Worm (Caenorhabditis elegans) whole organism, L1 larva: Measurements from ENCODE around the gene srh-105.

ENCODE experiments used
- C16A3.4 ChIP-seq: fragments of 150-350 bp; optimal IDR thresholded peaks from 2 replicates; lab custom pipeline; 2014; ENCODE audit warnings: missing biosample characterization, missing genetic modification characterization
- C34B4.2 ChIP-seq: sonication (generic microtip); optimal IDR thresholded peaks from 2 replicates; lab custom pipeline; 2017; ENCODE audit warnings: mild to moderate bottlenecking, missing genetic modification characterization, missing compliant biosample characterization
- F16B12.6 ChIP-seq: fragments of 150-350 bp; optimal IDR thresholded peaks from 2 replicates; lab custom pipeline; 2014; ENCODE audit warnings: missing biosample characterization, missing genetic modification characterization
- alr-1 ChIP-seq: fragments of 200-800 bp; sonication (Bioruptor generic); optimal IDR thresholded peaks from 2 replicates; lab custom pipeline; 2018; ENCODE audit warnings: borderline replicate concordance, mild to moderate bottlenecking, missing genetic modification characterization, missing compliant biosample characterization
- aly-2 ChIP-seq: fragments of 150-350 bp; optimal IDR thresholded peaks from 2 replicates; lab custom pipeline; 2014; ENCODE audit warnings: missing biosample characterization, missing genetic modification characterization
- blmp-1 ChIP-seq: fragments of 150-350 bp; optimal IDR thresholded peaks from 2 replicates; lab custom pipeline; 2014; ENCODE audit warnings: missing biosample characterization, missing genetic modification characterization
- ceh-63 ChIP-seq: fragments of 200-800 bp; sonication (Bioruptor generic); optimal IDR thresholded peaks from 2 replicates; lab custom pipeline; 2018; ENCODE audit warnings: mild to moderate bottlenecking, missing genetic modification characterization, missing compliant biosample characterization
- ceh-8 ChIP-seq: fragments of 200-800 bp; sonication (Bioruptor generic); optimal IDR thresholded peaks from 2 replicates; lab custom pipeline; 2018; ENCODE audit warnings: mild to moderate bottlenecking, missing genetic modification characterization, moderate library complexity, missing compliant biosample characterization
- ceh-88 ChIP-seq: fragments of 200-800 bp; sonication (Bioruptor generic); IDR thresholded peaks from 2 replicates; pipeline ENCODE4 v1.3.6; 2022; ENCODE audit warnings: missing genetic modification characterization, missing compliant biosample characterization
- dpl-1 ChIP-seq, 3 experiments: fragments of 150-350 bp in 2 of 3; sonication (generic microtip) in 1 of 3; optimal IDR thresholded peaks; 2 replicates each; lab custom pipeline; 2014 to 2017; ENCODE audit warnings: missing biosample characterization in 3 of 3, missing genetic modification characterization in 3 of 3, missing genetic modification reagents in 3 of 3
- efl-1 ChIP-seq, 4 experiments: fragments of 150-350 bp; optimal IDR thresholded peaks in 3 of 4; peaks in 1 of 4; 1 replicate in 1 of 4; 2 replicates in 3 of 4; lab custom pipeline; 2014; ENCODE audit warnings: missing biosample characterization in 2 of 4, missing genetic modification characterization in 2 of 4, missing genetic modification reagents in 2 of 4
- egl-13 ChIP-seq: sonication (generic microtip); optimal IDR thresholded peaks from 2 replicates; lab custom pipeline; 2016; ENCODE audit warnings: missing genotype, missing genetic modification reagents, missing genetic modification characterization, missing compliant biosample characterization
- egl-27 ChIP-seq, 2 experiments: fragments of 150-350 bp in 1 of 2; sonication (generic microtip); optimal IDR thresholded peaks; 3 replicates each; lab custom pipeline; 2017 to 2018; ENCODE audit warnings: missing biosample characterization in 2 of 2, missing genetic modification characterization in 2 of 2, missing genetic modification reagents in 2 of 2
- elt-3 ChIP-seq, 6 experiments: fragments of 150-350 bp in 1 of 6; sonication (generic microtip); optimal IDR thresholded peaks; 2 replicates each; lab custom pipeline; 2017 to 2018; ENCODE audit warnings: missing biosample characterization in 6 of 6, missing genetic modification characterization in 6 of 6, inconsistent platforms in 1 of 6
- ets-5 ChIP-seq: fragments of 200-800 bp; sonication (Bioruptor generic); IDR thresholded peaks from 2 replicates; pipeline ENCODE4 v1.3.6; 2022; ENCODE audit warnings: missing genetic modification characterization, missing compliant biosample characterization
- fkh-10 ChIP-seq: sonication (generic microtip); optimal IDR thresholded peaks from 2 replicates; lab custom pipeline; 2017; ENCODE audit warnings: missing biosample characterization, missing genetic modification reagents, missing genetic modification characterization
- fkh-4 ChIP-seq: sonication (generic microtip); optimal IDR thresholded peaks from 2 replicates; lab custom pipeline; 2016; ENCODE audit warnings: missing compliant biosample characterization, missing genetic modification characterization, borderline replicate concordance
- grh-1 ChIP-seq: fragments of 200-800 bp; sonication (Bioruptor generic); IDR thresholded peaks from 2 replicates; pipeline ENCODE4 v1.3.6; 2022; ENCODE audit warnings: missing genetic modification reagents, missing genetic modification characterization, missing compliant biosample characterization
- jun-1 ChIP-seq: fragments of 150-350 bp; optimal IDR thresholded peaks from 2 replicates; lab custom pipeline; 2014; ENCODE audit warnings: missing biosample characterization, missing genetic modification reagents, missing genetic modification characterization
- lin-15B ChIP-seq: fragments of 150-350 bp; sonication (generic microtip); optimal IDR thresholded peaks from 3 replicates; lab custom pipeline; 2014; ENCODE audit warnings: missing biosample characterization, missing genetic modification characterization
- lin-39 ChIP-seq: fragments of 150-350 bp; optimal IDR thresholded peaks from 2 replicates; lab custom pipeline; 2014; ENCODE audit warnings: missing biosample characterization, missing genetic modification reagents, missing genetic modification characterization
- lir-3 ChIP-seq: sonication (generic microtip); optimal IDR thresholded peaks from 2 replicates; lab custom pipeline; 2016; ENCODE audit warnings: mild to moderate bottlenecking, missing genetic modification characterization, moderate library complexity, missing compliant biosample characterization; ENCODE audit not compliant: poor library complexity
- lsy-2 ChIP-seq, 2 experiments: fragments of 150-350 bp; optimal IDR thresholded peaks; 2 replicates each; lab custom pipeline; 2014; ENCODE audit warnings: missing biosample characterization in 2 of 2, missing genetic modification characterization in 2 of 2
- mef-2 ChIP-seq: fragments of 150-350 bp; optimal IDR thresholded peaks from 2 replicates; lab custom pipeline; 2014; ENCODE audit warnings: missing biosample characterization, missing genetic modification characterization
- mep-1 ChIP-seq: fragments of 150-350 bp; optimal IDR thresholded peaks from 2 replicates; lab custom pipeline; 2014; ENCODE audit warnings: missing biosample characterization, missing genetic modification characterization
- nhr-11 ChIP-seq: fragments of 150-350 bp; optimal IDR thresholded peaks from 2 replicates; lab custom pipeline; 2014; ENCODE audit warnings: missing biosample characterization, missing genetic modification characterization
- nhr-12 ChIP-seq: sonication (generic microtip); optimal IDR thresholded peaks from 2 replicates; lab custom pipeline; 2017; ENCODE audit warnings: missing biosample characterization, missing genetic modification characterization
- nhr-19 ChIP-seq: fragments of 200-800 bp; sonication (Bioruptor generic); conservative IDR thresholded peaks from 2 replicates; pipeline ENCODE4 v1.3.6; 2022; ENCODE audit warnings: missing genetic modification characterization, missing compliant biosample characterization
- nhr-237 ChIP-seq: fragments of 150-350 bp; optimal IDR thresholded peaks from 2 replicates; lab custom pipeline; 2014; ENCODE audit warnings: missing biosample characterization, missing genetic modification characterization
- nhr-47 ChIP-seq: sonication (generic microtip); optimal IDR thresholded peaks from 2 replicates; lab custom pipeline; 2016; ENCODE audit warnings: mild to moderate bottlenecking, missing genetic modification characterization, moderate library complexity, missing compliant biosample characterization
- nhr-71 ChIP-seq: sonication (generic microtip); optimal IDR thresholded peaks from 2 replicates; lab custom pipeline; 2016; ENCODE audit warnings: mild to moderate bottlenecking, missing genetic modification characterization, moderate library complexity, missing compliant biosample characterization
- nhr-76 ChIP-seq: sonication (generic microtip); optimal IDR thresholded peaks from 2 replicates; lab custom pipeline; 2017; ENCODE audit warnings: missing biosample characterization, missing genetic modification characterization
- nhr-84 ChIP-seq: sonication (generic microtip); optimal IDR thresholded peaks from 2 replicates; lab custom pipeline; 2017; ENCODE audit warnings: missing biosample characterization, missing genetic modification characterization
- nhr-85 ChIP-seq: sonication (generic microtip); peaks from one replicate; lab custom pipeline; 2016; ENCODE audit warnings: missing genetic modification characterization, inconsistent platforms, missing compliant biosample characterization
- pag-3 ChIP-seq: sonication (generic microtip); optimal IDR thresholded peaks from 2 replicates; lab custom pipeline; 2017; ENCODE audit warnings: missing genetic modification characterization, mild to moderate bottlenecking, missing compliant biosample characterization, antibody characterized with exemption, borderline replicate concordance; ENCODE audit not compliant: insufficient read depth
- pqm-1 ChIP-seq: sonication (generic microtip); optimal IDR thresholded peaks from 3 replicates; lab custom pipeline; 2017; ENCODE audit warnings: missing biosample characterization, missing genetic modification characterization
- rnt-1 ChIP-seq: sonication (generic microtip); optimal IDR thresholded peaks from 2 replicates; lab custom pipeline; 2016; ENCODE audit warnings: mild to moderate bottlenecking, missing genetic modification characterization, moderate library complexity, missing compliant biosample characterization
- skn-1 ChIP-seq: fragments of 150-350 bp; optimal IDR thresholded peaks from 2 replicates; lab custom pipeline; 2014; ENCODE audit warnings: missing biosample characterization, missing genetic modification characterization
- snpc-4 ChIP-seq: fragments of 150-350 bp; optimal IDR thresholded peaks from 2 replicates; lab custom pipeline; 2014; ENCODE audit warnings: missing biosample characterization, missing genetic modification characterization
- sox-4 ChIP-seq: sonication (generic microtip); optimal IDR thresholded peaks from 2 replicates; lab custom pipeline; 2016; ENCODE audit warnings: missing genetic modification characterization, missing compliant biosample characterization
- sptf-1 ChIP-seq: fragments of 150-350 bp; optimal IDR thresholded peaks from 2 replicates; lab custom pipeline; 2014; ENCODE audit warnings: missing biosample characterization, missing genetic modification characterization
- sup-37 ChIP-seq: fragments of 200-800 bp; sonication (Bioruptor generic); optimal IDR thresholded peaks from 2 replicates; lab custom pipeline; 2018; ENCODE audit warnings: mild to moderate bottlenecking, missing genetic modification characterization, missing compliant biosample characterization
- swsn-7 ChIP-seq: sonication (generic microtip); optimal IDR thresholded peaks from 2 replicates; lab custom pipeline; 2016; ENCODE audit warnings: missing genetic modification characterization, missing compliant biosample characterization
- unc-130 ChIP-seq: fragments of 150-350 bp; optimal IDR thresholded peaks from 2 replicates; lab custom pipeline; 2017; ENCODE audit warnings: missing biosample characterization, missing genetic modification characterization, inconsistent platforms
- unc-30 ChIP-seq: sonication (generic microtip); optimal IDR thresholded peaks from 2 replicates; lab custom pipeline; 2017; ENCODE audit warnings: missing biosample characterization, missing genetic modification characterization
- unc-86 ChIP-seq: sonication (generic microtip); optimal IDR thresholded peaks from 2 replicates; lab custom pipeline; 2016; ENCODE audit warnings: missing genetic modification characterization, missing compliant biosample characterization
- vab-15 ChIP-seq: sonication (generic microtip); optimal IDR thresholded peaks from 2 replicates; lab custom pipeline; 2017; ENCODE audit warnings: missing genotype, mild to moderate bottlenecking, missing genetic modification characterization, missing compliant biosample characterization
- xbp-1 ChIP-seq: sonication (generic microtip); optimal IDR thresholded peaks from 2 replicates; lab custom pipeline; 2016; ENCODE audit warnings: missing genetic modification characterization, missing compliant biosample characterization
- zag-1 ChIP-seq: fragments of 150-350 bp; optimal IDR thresholded peaks from 2 replicates; lab custom pipeline; 2014; ENCODE audit warnings: missing biosample characterization, missing genetic modification characterization
- zip-4 ChIP-seq: fragments of 200-800 bp; sonication (Bioruptor generic); optimal IDR thresholded peaks from 2 replicates; lab custom pipeline; 2018; ENCODE audit warnings: mild to moderate bottlenecking, missing genetic modification characterization, moderate library complexity, missing compliant biosample characterization
- ztf-11 ChIP-seq, 2 experiments: sonication (generic microtip); optimal IDR thresholded peaks; 2 replicates each; lab custom pipeline; 2016 to 2017; ENCODE audit warnings: missing genetic modification characterization in 2 of 2, missing biosample characterization in 1 of 2, missing compliant biosample characterization in 1 of 2
- ztf-4 ChIP-seq: fragments of 150-350 bp; optimal IDR thresholded peaks from 2 replicates; lab custom pipeline; 2014; ENCODE audit warnings: missing biosample characterization, missing genetic modification characterization

Gene srh-105

ce11 chrII:475890-476420 is 33.2 kb downstream of the srh-105 start, which contains the start of gene nsun-1 (continued):
- TF ChIP-seq egl-27 (tag; optimal IDR thresholded peaks at IDR 0.05; lab: Kevin White, UChicago): no peak
- no peak for TF ChIP-seq pag-3 (tag; lab: Kevin White, UChicago)
- peak; percentile 60 for TF ChIP-seq skn-1
- TF ChIP-seq unc-86 (tag; lab: Kevin White, UChicago): peak; percentile 28
- peak; percentile 46 for TF ChIP-seq F16B12.6 (tag; lab: Kevin White, UChicago)
- TF ChIP-seq blmp-1: peak; percentile 16
- TF ChIP-seq ceh-63 (GFP tag; lab: Kevin White, UChicago): no peak
- peak; percentile 52 for TF ChIP-seq mep-1 (tag; lab: Kevin White, UChicago)
- no peak for TF ChIP-seq swsn-7 (tag; lab: Kevin White, UChicago)
- no peak for TF ChIP-seq nhr-76
- peak; percentile 61 for TF ChIP-seq C16A3.4 (tag; lab: Kevin White, UChicago)
- TF ChIP-seq unc-30 (tag; lab: Kevin White, UChicago): no peak
- no peak for TF ChIP-seq alr-1 (tag; lab: Kevin White, UChicago)
- TF ChIP-seq ceh-8 (GFP tag; lab: Kevin White, UChicago): no peak
- TF ChIP-seq efl-1 (optimal IDR thresholded peaks at IDR 0.05; lab: Kevin White, UChicago): peak; percentile 64 to 70
- TF ChIP-seq efl-1 (GFP tag; optimal IDR thresholded peaks at IDR 0.05 in 1 of 2; lab: Kevin White, UChicago): peak; percentile 75 to 94
- no peak for TF ChIP-seq jun-1 (tag; lab: Kevin White, UChicago)
- TF ChIP-seq pqm-1 (tag; lab: Kevin White, UChicago): no peak
- no peak for TF ChIP-seq nhr-47 (tag; lab: Kevin White, UChicago)
- TF ChIP-seq unc-130 (tag; lab: Kevin White, UChicago): no peak
- TF ChIP-seq zag-1: no peak
- peak; percentile 93 for TF ChIP-seq rnt-1
- TF ChIP-seq dpl-1 (GFP tag; optimal IDR thresholded peaks at IDR 0.05; lab: Kevin White, UChicago): peak; percentile 36 to 69 (median 44)
- TF ChIP-seq xbp-1 (tag; lab: Kevin White, UChicago): peak; percentile 43
- no peak for TF ChIP-seq nhr-85
- TF ChIP-seq ztf-4 (tag; lab: Kevin White, UChicago): no peak
- peak; percentile 71 for TF ChIP-seq lin-15B (tag; lab: Kevin White, UChicago)
- peak in 1 of 2 experiments; percentile 52 for TF ChIP-seq ztf-11 (tag; optimal IDR thresholded peaks at IDR 0.05; lab: Kevin White, UChicago)
- TF ChIP-seq snpc-4 (tag; lab: Kevin White, UChicago): no peak
- no peak for TF ChIP-seq nhr-237
- no peak for TF ChIP-seq vab-15 (tag; lab: Kevin White, UChicago)
- no peak for TF ChIP-seq ceh-88 (GFP tag; lab: Robert Waterston, UW)
- no peak for TF ChIP-seq nhr-84 (tag; lab: Kevin White, UChicago)
- no peak for TF ChIP-seq ets-5
- no peak for TF ChIP-seq sox-4
- TF ChIP-seq egl-13 (tag; lab: Kevin White, UChicago): peak; percentile 1
- TF ChIP-seq nhr-19 (GFP tag; lab: Robert Waterston, UW): no peak
- peak in 1 of 6 experiments; percentile 11 for TF ChIP-seq elt-3 (tag; optimal IDR thresholded peaks at IDR 0.05; lab: Kevin White, UChicago)
- TF ChIP-seq nhr-12 (tag; lab: Kevin White, UChicago): no peak
- peak; percentile 27 to 66 for TF ChIP-seq lsy-2 (tag; optimal IDR thresholded peaks at IDR 0.05; lab: Kevin White, UChicago)
- TF ChIP-seq zip-4 (GFP tag; lab: Kevin White, UChicago): no peak
- no peak for TF ChIP-seq lin-39 (tag; lab: Kevin White, UChicago)
- no peak for TF ChIP-seq sup-37 (GFP tag; lab: Kevin White, UChicago)
- TF ChIP-seq nhr-11: no peak
- TF ChIP-seq fkh-4 (tag; lab: Kevin White, UChicago): peak; percentile 12
- TF ChIP-seq nhr-71 (tag; lab: Kevin White, UChicago): no peak
- TF ChIP-seq lir-3: peak; percentile 72
- no peak for TF ChIP-seq C34B4.2 (tag; lab: Kevin White, UChicago)
- TF ChIP-seq grh-1 (GFP tag; lab: Robert Waterston, UW): 0 out of 2 replicates have a peak, but pooled peaks have one; percentile 12
- TF ChIP-seq mef-2: no peak
- no peak for TF ChIP-seq aly-2
- no peak for TF ChIP-seq sptf-1 (tag; lab: Kevin White, UChicago)
- TF ChIP-seq fkh-10 (GFP tag; lab: Kevin White, UChicago): no peak
